Worm (Caenorhabditis elegans) whole organism, L3 larva: ENCODE results near the gene mxl-2.

Source experiments
- R02D3.7 ChIP-seq: fragments of 150-350 bp; optimal IDR thresholded peaks from 2 replicates; lab custom pipeline; 2014; ENCODE audit warnings: missing biosample characterization, missing genetic modification characterization
- daf-12 ChIP-seq: fragments of 150-350 bp; optimal IDR thresholded peaks from 2 replicates; lab custom pipeline; 2014; ENCODE audit warnings: missing biosample characterization, missing genetic modification reagents, missing genetic modification characterization
- egl-27 ChIP-seq: sonication (generic microtip); optimal IDR thresholded peaks from 4 replicates; lab custom pipeline; 2017; ENCODE audit warnings: missing biosample characterization, missing genetic modification reagents, missing genetic modification characterization
- elt-2 ChIP-seq: sonication (generic microtip); optimal IDR thresholded peaks from 2 replicates; lab custom pipeline; 2016; ENCODE audit warnings: missing genetic modification reagents, mild to moderate bottlenecking, missing genetic modification characterization, missing compliant biosample characterization
- jun-1 ChIP-seq: fragments of 150-350 bp; optimal IDR thresholded peaks from 2 replicates; lab custom pipeline; 2014; ENCODE audit warnings: missing biosample characterization, missing genetic modification reagents, missing genetic modification characterization
- lsy-12 ChIP-seq: sonication (generic microtip); optimal IDR thresholded peaks from 2 replicates; lab custom pipeline; 2016; ENCODE audit warnings: mild to moderate bottlenecking, missing genetic modification characterization, missing compliant biosample characterization
- mdl-1 ChIP-seq: fragments of 150-350 bp; optimal IDR thresholded peaks from 2 replicates; lab custom pipeline; 2014; ENCODE audit warnings: missing biosample characterization, missing genetic modification characterization
- nfya-1 ChIP-seq: sonication (generic microtip); optimal IDR thresholded peaks from 2 replicates; lab custom pipeline; 2017; ENCODE audit warnings: missing genetic modification characterization, mild to moderate bottlenecking, missing compliant biosample characterization, antibody characterized with exemption, moderate library complexity; ENCODE audit not compliant: insufficient read depth
- nhr-25 ChIP-seq: sonication (generic microtip); optimal IDR thresholded peaks from 2 replicates; lab custom pipeline; 2017; ENCODE audit warnings: missing biosample characterization, missing genetic modification characterization
- nhr-77 ChIP-seq: fragments of 150-350 bp; optimal IDR thresholded peaks from 2 replicates; lab custom pipeline; 2014; ENCODE audit warnings: missing biosample characterization, missing genetic modification characterization
- unc-62 ChIP-seq: fragments of 150-350 bp; sonication (generic microtip); optimal IDR thresholded peaks from 4 replicates; lab custom pipeline; 2014; ENCODE audit warnings: missing biosample characterization, missing genetic modification reagents, missing genetic modification characterization
- ztf-11 ChIP-seq: fragments of 150-350 bp; optimal IDR thresholded peaks from 2 replicates; lab custom pipeline; 2014; ENCODE audit warnings: missing biosample characterization, missing genetic modification characterization

ce11 chrIII:180963-181362, 7.0 kb downstream of the mxl-2 start, which contains the start of gene F40G9.5:
- TF ChIP-seq nhr-77 (tag; lab: Kevin White, UChicago) (no peak), lsy-12 (tag; lab: Kevin White, UChicago) (no peak), egl-27 (no peak), nhr-25 (tag; lab: Kevin White, UChicago) (no peak), nfya-1 (tag; lab: Kevin White, UChicago) (no peak), unc-62 (GFP tag; lab: Kevin White, UChicago) (no peak), elt-2 (tag; lab: Kevin White, UChicago) (no peak), ztf-11 (no peak), R02D3.7 (tag; lab: Kevin White, UChicago) (no peak), jun-1 (tag; lab: Kevin White, UChicago) (no peak), daf-12 (no peak), mdl-1 (no peak)
